Worm (Caenorhabditis elegans): ENCODE measurements around the gene srlf-33.

DNA sequence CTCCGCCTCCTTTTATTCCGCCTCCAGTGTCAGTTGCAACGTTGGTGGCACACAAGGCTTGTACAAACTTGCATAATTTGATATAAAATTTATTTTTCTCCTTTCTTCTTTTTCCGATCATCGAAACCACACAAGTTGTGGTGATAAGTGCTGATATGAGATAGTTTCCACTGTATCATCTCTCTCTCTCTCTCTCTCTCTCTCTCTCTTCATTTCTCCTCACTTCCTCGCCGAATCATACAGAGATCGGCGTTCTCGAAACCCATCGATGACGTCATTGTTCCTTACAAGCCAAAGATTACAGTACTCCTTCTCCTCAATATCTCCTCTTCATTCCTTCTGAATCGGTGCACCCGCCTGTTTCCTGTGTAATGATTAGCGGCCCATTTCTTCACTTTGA is 25.9 kb downstream of the srlf-33 start, which contains the start of gene nhr-43:
- no peak for TF ChIP-seq sea-1 (GFP tag; conservative IDR thresholded peaks at IDR 0.05)
- no peak for TF ChIP-seq B0310.2 (tag; optimal IDR thresholded peaks at IDR 0.05)
- no peak for TF ChIP-seq ets-7 (tag; optimal IDR thresholded peaks at IDR 0.05)

Measured in whole organism, early embryonic.